Worm (Caenorhabditis elegans): ENCODE data around the gene btb-7.
A peak's percentile ranks its signal among the peaks of the same experiment; 100 is the strongest.

Gene btb-7

ce11 chrII:1750413-1750812 lies 37.4 kb downstream of the btb-7 start, which contains the start of the genes F36H5.13 and F36H5.8:
Gene F36H5.13, minus strand, starts transcription at chrII:1750513.
Gene F36H5.8, minus strand, starts transcription at chrII:1750686.
- TF ChIP-seq elt-1 (tag; optimal IDR thresholded peaks at IDR 0.05; ENCODE audit: borderline replicate concordance, insufficient read depth), result no peak

- no peak for TF ChIP-seq tbx-8 (GFP tag; optimal IDR thresholded peaks at IDR 0.05)
- TF ChIP-seq nhr-76 (tag; optimal IDR thresholded peaks at IDR 0.05), result no peak
- no peak for TF ChIP-seq flh-1 (GFP tag; optimal IDR thresholded peaks at IDR 0.05)
- TF ChIP-seq elt-3 (tag; optimal IDR thresholded peaks at IDR 0.05), result no peak
- TF ChIP-seq lsy-2 (tag; optimal IDR thresholded peaks at IDR 0.05), result no peak
- no peak for TF ChIP-seq M03D4.4 (tag; optimal IDR thresholded peaks at IDR 0.05)
- TF ChIP-seq ham-2 (GFP tag; optimal IDR thresholded peaks at IDR 0.05), result no peak
- TF ChIP-seq drap-1 (GFP tag; optimal IDR thresholded peaks at IDR 0.05), result no peak
- TF ChIP-seq mab-5 (tag; optimal IDR thresholded peaks at IDR 0.05), result no peak
- TF ChIP-seq lin-13 (tag; optimal IDR thresholded peaks at IDR 0.05), result no peak
- no peak for TF ChIP-seq unc-39 (tag; optimal IDR thresholded peaks at IDR 0.05)
- TF ChIP-seq nhr-2 (tag; optimal IDR thresholded peaks at IDR 0.05), result no peak
- TF ChIP-seq sem-2 (GFP tag; optimal IDR thresholded peaks at IDR 0.05), result no peak
- no peak for TF ChIP-seq elt-1 (tag; optimal IDR thresholded peaks at IDR 0.05; ENCODE audit: borderline replicate concordance, insufficient read depth)
- TF ChIP-seq mls-2 (tag; optimal IDR thresholded peaks at IDR 0.05), result no peak
- TF ChIP-seq ces-1 (GFP tag; optimal IDR thresholded peaks at IDR 0.05), result no peak
Measured at ce11 chrII:1752990-1753389, 40.0 kb downstream of the btb-7 start, which contains the start of gene F36H5.9. Gene F36H5.9, minus strand, starts transcription at chrII:1753090.

ce11 chrII:1756072-1756471 lies 43.0 kb downstream of the btb-7 start, which contains the start of gene F36H5.17:
Gene F36H5.17, minus strand, starts transcription at chrII:1756172.
- TF ChIP-seq bed-3 (GFP tag; optimal IDR thresholded peaks at IDR 0.05), result no peak

- TF ChIP-seq nhr-237 (tag; optimal IDR thresholded peaks at IDR 0.05), result no peak
- peak; percentile 44 for TF ChIP-seq elt-1 (tag; optimal IDR thresholded peaks at IDR 0.05; ENCODE audit: borderline replicate concordance, insufficient read depth)
- no peak for TF ChIP-seq mls-2 (tag; optimal IDR thresholded peaks at IDR 0.05)
Measured at ce11 chrII:1756582-1756981, 43.5 kb downstream of the btb-7 start, which contains the start of gene fbxb-53. Gene fbxb-53, plus strand, starts transcription at chrII:1756882.

- TF ChIP-seq zip-8 (tag; optimal IDR thresholded peaks at IDR 0.05) (peak; percentile 19), mab-5 (tag; optimal IDR thresholded peaks at IDR 0.05) (no peak)
Measured at ce11 chrII:1757033-1757432, 44.0 kb downstream of the btb-7 start, which contains the start of gene F36H5.10. Gene F36H5.10, plus strand, starts transcription at chrII:1757333.

ce11 chrII:1759602-1760001 lies 46.6 kb downstream of the btb-7 start, which contains the start of gene F36H5.18:
Gene F36H5.18, plus strand, starts transcription at chrII:1759902.
- no peak for TF ChIP-seq nhr-2 (tag; optimal IDR thresholded peaks at IDR 0.05)
- TF ChIP-seq sem-2 (GFP tag; optimal IDR thresholded peaks at IDR 0.05), result no peak
- no peak for TF ChIP-seq nhr-12 (tag; optimal IDR thresholded peaks at IDR 0.05)
- TF ChIP-seq mep-1 (tag; optimal IDR thresholded peaks at IDR 0.05), result no peak
- TF ChIP-seq flh-1 (GFP tag; optimal IDR thresholded peaks at IDR 0.05), result no peak
- no peak for TF ChIP-seq elt-1 (tag; optimal IDR thresholded peaks at IDR 0.05; ENCODE audit: borderline replicate concordance, insufficient read depth)
- TF ChIP-seq ceh-39 (tag; optimal IDR thresholded peaks at IDR 0.05), result no peak
- TF ChIP-seq lin-13 (tag; optimal IDR thresholded peaks at IDR 0.05), result no peak
- no peak for TF ChIP-seq bed-3 (GFP tag; optimal IDR thresholded peaks at IDR 0.05)

ce11 chrII:1761564-1761963 lies 48.5 kb downstream of the btb-7 start, which contains the start of gene F36H5.4:
Gene F36H5.4, plus strand, starts transcription at chrII:1761864.
- no peak for TF ChIP-seq ceh-39 (tag; optimal IDR thresholded peaks at IDR 0.05)
- no peak for TF ChIP-seq nhr-28 (tag; optimal IDR thresholded peaks at IDR 0.05)
- no peak for TF ChIP-seq tbx-8 (GFP tag; optimal IDR thresholded peaks at IDR 0.05)
- no peak for TF ChIP-seq zip-8 (tag; optimal IDR thresholded peaks at IDR 0.05)
- no peak for TF ChIP-seq ceh-83 (GFP tag; optimal IDR thresholded peaks at IDR 0.05)
- TF ChIP-seq ztf-11 (tag; optimal IDR thresholded peaks at IDR 0.05), result no peak
- TF ChIP-seq bed-3 (GFP tag; optimal IDR thresholded peaks at IDR 0.05), result no peak

ce11 chrII:1763072-1763471 lies 50.0 kb downstream of the btb-7 start, which contains the start of gene math-28:
Gene math-28, plus strand, starts transcription at chrII:1763372.
- TF ChIP-seq ztf-11 (tag; optimal IDR thresholded peaks at IDR 0.05) (no peak), unc-120 (tag; optimal IDR thresholded peaks at IDR 0.05; ENCODE audit: poor library complexity, severe bottlenecking) (no peak), nhr-237 (tag; optimal IDR thresholded peaks at IDR 0.05) (no peak), ceh-39 (tag; optimal IDR thresholded peaks at IDR 0.05) (no peak), ces-1 (GFP tag; optimal IDR thresholded peaks at IDR 0.05) (no peak), lin-13 (tag; optimal IDR thresholded peaks at IDR 0.05) (no peak), pha-4 (tag; optimal IDR thresholded peaks at IDR 0.05) (no peak), unc-39 (tag; optimal IDR thresholded peaks at IDR 0.05) (no peak), cnd-1 (tag; optimal IDR thresholded peaks at IDR 0.05) (no peak), drap-1 (GFP tag; optimal IDR thresholded peaks at IDR 0.05) (no peak), elt-3 (tag; optimal IDR thresholded peaks at IDR 0.05) (no peak), mls-2 (tag; optimal IDR thresholded peaks at IDR 0.05) (no peak), ham-2 (GFP tag; optimal IDR thresholded peaks at IDR 0.05) (no peak), sptf-1 (tag; optimal IDR thresholded peaks at IDR 0.05) (no peak), M03D4.4 (tag; optimal IDR thresholded peaks at IDR 0.05) (no peak), sem-2 (GFP tag; optimal IDR thresholded peaks at IDR 0.05) (no peak), nhr-76 (tag; optimal IDR thresholded peaks at IDR 0.05) (no peak), ceh-83 (GFP tag; optimal IDR thresholded peaks at IDR 0.05) (no peak)

Data from whole organism, mixed stage, embryonic.